Fruit fly (Drosophila melanogaster): ENCODE data around the gene eIF4E1.
A peak's percentile ranks its signal among the peaks of the same experiment; 100 is the strongest.

eIF4E1 gene

dm6 chr3L:9432810-9433587, 30.7 kb upstream of the eIF4E1 start:
- TF ChIP-seq CG9705 (GFP tag; optimal IDR thresholded peaks at IDR 0.05): no peak

- TF ChIP-seq dsf (GFP tag; optimal IDR thresholded peaks at IDR 0.05; ENCODE audit: borderline replicate concordance) (no peak), Mio (GFP tag; optimal IDR thresholded peaks at IDR 0.05) (no peak), Dif (GFP tag; optimal IDR thresholded peaks at IDR 0.05; ENCODE audit: partially characterized antibody) (peak; percentile 7), tai (GFP tag; optimal IDR thresholded peaks at IDR 0.05) (no peak), CrebA (GFP tag; optimal IDR thresholded peaks at IDR 0.05; ENCODE audit: borderline replicate concordance) (no peak), CG32264 (GFP tag; optimal IDR thresholded peaks at IDR 0.05) (no peak)
These were observed 29.8 kb upstream of the eIF4E1 start for dm6 chr3L:9431848-9432623.

- TF ChIP-seq Hnf4 (GFP tag; optimal IDR thresholded peaks at IDR 0.05): no peak
- no peak for TF ChIP-seq foxo (GFP tag; optimal IDR thresholded peaks at IDR 0.05)
- no peak for TF ChIP-seq woc (GFP tag; optimal IDR thresholded peaks at IDR 0.05)
- no peak for TF ChIP-seq GATAd (GFP tag; optimal IDR thresholded peaks at IDR 0.05)
- no peak for TF ChIP-seq jim (GFP tag; optimal IDR thresholded peaks at IDR 0.05)
- TF ChIP-seq Rel (GFP tag; optimal IDR thresholded peaks at IDR 0.05): no peak
- TF ChIP-seq Rel (tag; optimal IDR thresholded peaks at IDR 0.05): no peak
- TF ChIP-seq dl (GFP tag; optimal IDR thresholded peaks at IDR 0.05; ENCODE audit: insufficient read depth in 1 of 2, partially characterized antibody in 2 of 2): no peak
- TF ChIP-seq pan (optimal IDR thresholded peaks at IDR 0.05): no peak
- TF ChIP-seq Hr78 (GFP tag; optimal IDR thresholded peaks at IDR 0.05): no peak
- no peak for TF ChIP-seq Vsx2 (GFP tag; optimal IDR thresholded peaks at IDR 0.05; ENCODE audit: partially characterized antibody)
- no peak for TF ChIP-seq Hr83 (GFP tag; optimal IDR thresholded peaks at IDR 0.05; ENCODE audit: poor library complexity, severe bottlenecking)
- TF ChIP-seq usp (GFP tag; optimal IDR thresholded peaks at IDR 0.05): no peak
These were observed 28.3 kb upstream of the eIF4E1 start for dm6 chr3L:9430608-9430952.

- no peak for TF ChIP-seq Dfd (GFP tag; optimal IDR thresholded peaks at IDR 0.05)
- TF ChIP-seq lola (GFP tag; optimal IDR thresholded peaks at IDR 0.05): no peak
- peak; percentile 82 for TF ChIP-seq Hr83 (GFP tag; optimal IDR thresholded peaks at IDR 0.05; ENCODE audit: poor library complexity, severe bottlenecking)
- peak; percentile 76 for TF ChIP-seq Sp1 (GFP tag; optimal IDR thresholded peaks at IDR 0.05)
- TF ChIP-seq br (GFP tag; optimal IDR thresholded peaks at IDR 0.05): no peak
- peak; percentile 93 for TF ChIP-seq Myc (optimal IDR thresholded peaks at IDR 0.05)
- no peak for TF ChIP-seq woc (GFP tag; optimal IDR thresholded peaks at IDR 0.05)
- peak; percentile 36 for TF ChIP-seq brk (GFP tag; optimal IDR thresholded peaks at IDR 0.05)
- peak; percentile 31 for TF ChIP-seq h (GFP tag; optimal IDR thresholded peaks at IDR 0.05)
- no peak for TF ChIP-seq CG32264 (GFP tag; optimal IDR thresholded peaks at IDR 0.05)
- TF ChIP-seq pan (optimal IDR thresholded peaks at IDR 0.05): no peak
- peak; percentile 76 for TF ChIP-seq rgr (GFP tag; optimal IDR thresholded peaks at IDR 0.05)
- TF ChIP-seq Mio (GFP tag; optimal IDR thresholded peaks at IDR 0.05): peak; percentile 21
- peak; percentile 44 for TF ChIP-seq sv (GFP tag; optimal IDR thresholded peaks at IDR 0.05)
- TF ChIP-seq fru (GFP tag; optimal IDR thresholded peaks at IDR 0.05): peak; percentile 22
- peak; percentile 44 for TF ChIP-seq HLH106 (tag; optimal IDR thresholded peaks at IDR 0.05)
- TF ChIP-seq psq (GFP tag; optimal IDR thresholded peaks at IDR 0.05): peak; percentile 9
- no peak for TF ChIP-seq usp (GFP tag; optimal IDR thresholded peaks at IDR 0.05)
- TF ChIP-seq Dif (GFP tag; optimal IDR thresholded peaks at IDR 0.05; ENCODE audit: partially characterized antibody): no peak
- TF ChIP-seq foxo (GFP tag; optimal IDR thresholded peaks at IDR 0.05): peak in 1 of 2 experiments; percentile 41
- no peak for TF ChIP-seq Vsx2 (GFP tag; optimal IDR thresholded peaks at IDR 0.05; ENCODE audit: partially characterized antibody)
- no peak for TF ChIP-seq Rel (GFP tag; optimal IDR thresholded peaks at IDR 0.05)
- peak; percentile 86 for TF ChIP-seq Rel (tag; optimal IDR thresholded peaks at IDR 0.05)
- no peak for TF ChIP-seq Jra (GFP tag; optimal IDR thresholded peaks at IDR 0.05)
- no peak for TF ChIP-seq CrebA (GFP tag; optimal IDR thresholded peaks at IDR 0.05; ENCODE audit: borderline replicate concordance)
- TF ChIP-seq Abd-B (GFP tag; optimal IDR thresholded peaks at IDR 0.05): no peak
- TF ChIP-seq GATAd (GFP tag; optimal IDR thresholded peaks at IDR 0.05): peak; percentile 44
- TF ChIP-seq jim (GFP tag; optimal IDR thresholded peaks at IDR 0.05): no peak
- TF ChIP-seq tai (GFP tag; optimal IDR thresholded peaks at IDR 0.05): no peak
- no peak for TF ChIP-seq Hr78 (GFP tag; optimal IDR thresholded peaks at IDR 0.05)
- TF ChIP-seq dsf (GFP tag; optimal IDR thresholded peaks at IDR 0.05; ENCODE audit: borderline replicate concordance): peak; percentile 9
- TF ChIP-seq dl (GFP tag; optimal IDR thresholded peaks at IDR 0.05; ENCODE audit: insufficient read depth in 1 of 2, partially characterized antibody in 2 of 2): no peak
- peak; percentile 27 for TF ChIP-seq CG9705 (GFP tag; optimal IDR thresholded peaks at IDR 0.05)
- no peak for TF ChIP-seq N (GFP tag; optimal IDR thresholded peaks at IDR 0.05)
- peak; percentile 28 for TF ChIP-seq dmrt93B (GFP tag; optimal IDR thresholded peaks at IDR 0.05)
- peak; percentile 38 for TF ChIP-seq Hnf4 (GFP tag; optimal IDR thresholded peaks at IDR 0.05)
These were observed 27.7 kb upstream of the eIF4E1 start, which contains the start of the genes RpS17 and MTF-1 for dm6 chr3L:9429665-9430607. RpS17 (minus strand) TSS chr3L:9429821. MTF-1 (plus strand) TSS chr3L:9430312.
